Fruit fly (Drosophila melanogaster): ENCODE measurements around the gene Psf1.

Psf1 gene

dm6 chr3L:1203855-1204431 lies 43.5 kb downstream of the Psf1 start (continued):
- TF ChIP-seq knrl (GFP tag; IDR thresholded peaks at IDR 0.05; ENCODE audit: partially characterized antibody) (no peak), zen (tag; optimal IDR thresholded peaks at IDR 0.05) (no peak), dysf (GFP tag; IDR thresholded peaks at IDR 0.05) (peak; percentile 37; the same call in 1 of the 3 replicates), mirr (GFP tag; optimal IDR thresholded peaks at IDR 0.05) (no peak), Myb (GFP tag; optimal IDR thresholded peaks at IDR 0.05) (no peak), Ets97D (GFP tag; optimal IDR thresholded peaks at IDR 0.05) (no peak), CG6683 (GFP tag; optimal IDR thresholded peaks at IDR 0.05) (no peak), CG6765 (GFP tag; optimal IDR thresholded peaks at IDR 0.05) (no peak), Gsc (GFP tag; IDR thresholded peaks at IDR 0.05) (no peak), CG8478 (optimal IDR thresholded peaks at IDR 0.05) (no peak), gsb-n (tag; optimal IDR thresholded peaks at IDR 0.05) (no peak), CG30431 (GFP tag; optimal IDR thresholded peaks at IDR 0.05) (no peak), Rfx (GFP tag; IDR thresholded peaks at IDR 0.05) (peak; percentile 58), btn (GFP tag; optimal IDR thresholded peaks at IDR 0.05) (no peak), row (GFP tag; IDR thresholded peaks at IDR 0.05) (peak; percentile 14; the same call in 1 of the 3 replicates), CrebB (tag; optimal IDR thresholded peaks at IDR 0.05) (no peak), H2.0 (GFP tag; IDR thresholded peaks at IDR 0.05) (no peak), lab (GFP tag; optimal IDR thresholded peaks at IDR 0.05) (peak; percentile 26), gfzf (GFP tag; optimal IDR thresholded peaks at IDR 0.05) (no peak), Asciz (GFP tag; optimal IDR thresholded peaks at IDR 0.05) (no peak), GATAe (GFP tag; conservative IDR thresholded peaks at IDR 0.05) (no peak), gem (tag; optimal IDR thresholded peaks at IDR 0.05) (no peak), z (GFP tag; IDR thresholded peaks at IDR 0.05) (peak; percentile 87), Atf6 (GFP tag; IDR thresholded peaks at IDR 0.05) (peak; percentile 48; the same call in 1 of the 2 replicates), Dp (GFP tag; optimal IDR thresholded peaks at IDR 0.05) (no peak), wek (GFP tag; optimal IDR thresholded peaks at IDR 0.05) (no peak), CG10462 (GFP tag; optimal IDR thresholded peaks at IDR 0.05) (no peak), MESR4 (GFP tag; optimal IDR thresholded peaks at IDR 0.05) (no peak), Ptx1 (GFP tag; IDR thresholded peaks at IDR 0.05) (peak; percentile 7; the same call in 1 of the 2 replicates), CG17802 (tag; optimal IDR thresholded peaks at IDR 0.05) (no peak), CG7357 (GFP tag; IDR thresholded peaks at IDR 0.05) (no peak), nerfin-1 (tag; optimal IDR thresholded peaks at IDR 0.05) (no peak), CG6689 (GFP tag; IDR thresholded peaks at IDR 0.05) (0 out of 2 replicates have a peak, but pooled peaks have one; percentile 11), unc-4 (GFP tag; IDR thresholded peaks at IDR 0.05; ENCODE audit: partially characterized antibody) (0 out of 2 replicates have a peak, but pooled peaks have one; percentile 30), Oaz (GFP tag; IDR thresholded peaks at IDR 0.05) (no peak)

DNA sequence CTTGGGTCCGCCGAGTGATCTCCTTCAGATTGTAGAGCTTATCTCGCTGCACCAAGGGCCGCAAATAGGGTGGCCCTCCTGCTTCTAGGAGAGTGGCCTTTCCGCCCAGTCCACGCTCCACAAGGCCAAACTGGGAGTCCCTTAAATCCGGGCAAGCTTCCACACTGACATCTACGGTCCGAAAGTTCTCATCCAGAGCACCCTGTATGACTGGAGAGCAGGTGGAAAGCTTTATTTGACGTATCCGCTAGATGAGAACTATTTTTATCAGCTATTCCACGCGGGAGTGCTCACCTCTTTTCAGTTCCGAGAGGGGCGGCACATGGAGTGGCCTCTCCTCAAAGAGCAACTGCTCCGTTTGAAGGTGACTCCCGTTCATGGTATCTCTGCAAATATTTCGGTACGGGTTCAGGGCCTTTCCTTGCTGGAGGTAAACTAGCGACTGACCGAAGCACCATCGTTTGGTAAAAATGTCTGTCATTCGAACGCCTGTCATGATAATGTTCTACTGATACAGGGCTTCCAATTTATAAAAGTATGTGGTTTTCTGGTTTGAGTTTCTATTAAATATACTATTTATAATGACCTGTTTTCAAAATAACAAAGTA lies 44.8 kb downstream of the Psf1 start, which contains the start of gene meep:
TSS of gene meep (minus strand) at position 449 of the 608 bp plus-strand sequence.
- TF ChIP-seq row (GFP tag; IDR thresholded peaks at IDR 0.05) (0 out of 3 replicates have a peak, but pooled peaks have one; percentile 18), chinmo (GFP tag; IDR thresholded peaks at IDR 0.05; ENCODE audit: partially characterized antibody) (0 out of 4 replicates have a peak, but pooled peaks have one; percentile 46), nau (GFP tag; optimal IDR thresholded peaks at IDR 0.05) (no peak), sd (tag; optimal IDR thresholded peaks at IDR 0.05) (peak; percentile 63), dmrt11E (tag; optimal IDR thresholded peaks at IDR 0.05) (no peak), Trl (optimal IDR thresholded peaks at IDR 0.05) (peak; percentile 11 to 37), Trl (GFP tag; optimal IDR thresholded peaks at IDR 0.05) (no peak), CG8290 (GFP tag; optimal IDR thresholded peaks at IDR 0.05) (no peak), CG8290 (tag; optimal IDR thresholded peaks at IDR 0.05) (peak in 1 of 2 experiments; percentile 15), Xrp1 (GFP tag; IDR thresholded peaks at IDR 0.05) (no peak), pzg (GFP tag; optimal IDR thresholded peaks at IDR 0.05) (no peak), CG11456 (GFP tag; IDR thresholded peaks at IDR 0.05) (0 out of 3 replicates have a peak, but pooled peaks have one; percentile 33), bbx (GFP tag; IDR thresholded peaks at IDR 0.05; ENCODE audit: partially characterized antibody) (no peak), ftz-f1 (GFP tag; optimal IDR thresholded peaks at IDR 0.05) (peak; percentile 60), her (GFP tag; optimal IDR thresholded peaks at IDR 0.05) (no peak), da (GFP tag; optimal IDR thresholded peaks at IDR 0.05) (no peak), CG13296 (GFP tag; optimal IDR thresholded peaks at IDR 0.05) (no peak), CG18262 (tag; optimal IDR thresholded peaks at IDR 0.05) (no peak)
